Fruit fly (Drosophila melanogaster) whole organism, embryonic: ENCODE results near the gene CG14111.

ENCODE experiments used
- CG15696 ChIP-seq: fragments of 200-800 bp; sonication (Bioruptor generic); optimal IDR thresholded peaks from 2 replicates; lab custom pipeline; 2019; ENCODE audit warnings: missing biosample characterization, mild to moderate bottlenecking, missing genetic modification characterization, moderate library complexity
- CG2712 ChIP-seq: fragments of 200-800 bp; optimal IDR thresholded peaks from 3 replicates; lab custom pipeline; 2019; ENCODE audit warnings: missing biosample characterization, mild to moderate bottlenecking, missing genetic modification characterization, moderate library complexity
- CG7271 ChIP-seq: fragments of 200-800 bp; sonication (Bioruptor generic); optimal IDR thresholded peaks from 2 replicates; lab custom pipeline; 2018; ENCODE audit warnings: missing biosample characterization, mild to moderate bottlenecking, missing genetic modification characterization, moderate library complexity
- seq ChIP-seq: fragments of 200-800 bp; sonication (Bioruptor generic); IDR thresholded peaks from 2 replicates; pipeline ENCODE4 v1.3.6; 2022; ENCODE audit warnings: missing biosample characterization, missing genetic modification characterization

DNA sequence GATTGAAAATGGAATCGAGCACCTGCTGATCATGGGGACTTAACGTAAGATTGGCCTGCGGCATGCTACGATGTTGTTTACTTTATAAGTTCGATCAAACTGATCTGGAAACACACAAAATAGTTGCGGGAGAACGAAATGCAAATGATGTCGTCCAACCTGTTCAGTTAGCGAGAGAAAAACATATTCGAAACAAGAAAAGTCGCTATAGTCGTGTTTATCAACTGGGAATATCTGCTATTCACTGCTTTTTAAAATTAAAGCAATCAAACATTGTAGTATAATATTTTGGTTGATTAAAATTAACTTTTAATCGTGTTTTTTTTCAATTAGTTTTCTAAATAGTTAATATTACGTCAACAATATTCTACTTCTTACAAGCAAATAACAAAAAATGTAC, 48.8 kb downstream of the CG14111 start, which contains the start of gene CG14105:
- TF ChIP-seq CG15696 (tag; lab: Kevin White, UChicago) (no peak), CG7271 (no peak), seq (GFP tag; lab: Robert Waterston, UW) (no peak), CG2712 (tag; lab: Kevin White, UChicago) (no peak)
